Worm (Caenorhabditis elegans): ENCODE measurements around the gene szy-2.

- TF ChIP-seq pha-4 (tag; optimal IDR thresholded peaks at IDR 0.05): peak; percentile 16
- TF ChIP-seq ztf-11 (tag; optimal IDR thresholded peaks at IDR 0.05): no peak
These were observed 4.0 kb upstream of the szy-2 start for ce11 chrIII:5375001-5375532.
